Worm (Caenorhabditis elegans) whole organism, mixed stage, embryonic: ENCODE results near the gene pas-2.

Source experiments
- M03D4.4 ChIP-seq: sonication (generic microtip); optimal IDR thresholded peaks from 2 replicates; lab custom pipeline; 2017; ENCODE audit warnings: mild to moderate bottlenecking, missing genetic modification characterization, missing compliant biosample characterization
- bed-3 ChIP-seq: fragments of 200-800 bp; sonication (Bioruptor generic); optimal IDR thresholded peaks from 3 replicates; lab custom pipeline; 2018; ENCODE audit warnings: mild to moderate bottlenecking, missing genetic modification characterization, moderate library complexity, missing compliant biosample characterization
- nhr-12 ChIP-seq: fragments of 150-350 bp; optimal IDR thresholded peaks from 2 replicates; lab custom pipeline; 2014; ENCODE audit warnings: missing biosample characterization, missing genetic modification characterization
- nhr-237 ChIP-seq: fragments of 150-350 bp; optimal IDR thresholded peaks from 2 replicates; lab custom pipeline; 2014; ENCODE audit warnings: missing biosample characterization, missing genetic modification characterization
- nhr-76 ChIP-seq: sonication (generic microtip); optimal IDR thresholded peaks from 2 replicates; lab custom pipeline; 2017; ENCODE audit warnings: missing biosample characterization, missing genetic modification characterization
- pha-4 ChIP-seq: fragments of 150-350 bp; optimal IDR thresholded peaks from 2 replicates; lab custom pipeline; 2018; ENCODE audit warnings: missing biosample characterization, missing genetic modification reagents, missing genetic modification characterization
- unc-62 ChIP-seq: fragments of 150-350 bp; optimal IDR thresholded peaks from 2 replicates; lab custom pipeline; 2014; ENCODE audit warnings: missing biosample characterization, missing genetic modification reagents, missing genetic modification characterization
- ztf-11 ChIP-seq: fragments of 150-350 bp; optimal IDR thresholded peaks from 2 replicates; lab custom pipeline; 2014; ENCODE audit warnings: missing biosample characterization, missing genetic modification characterization

DNA sequence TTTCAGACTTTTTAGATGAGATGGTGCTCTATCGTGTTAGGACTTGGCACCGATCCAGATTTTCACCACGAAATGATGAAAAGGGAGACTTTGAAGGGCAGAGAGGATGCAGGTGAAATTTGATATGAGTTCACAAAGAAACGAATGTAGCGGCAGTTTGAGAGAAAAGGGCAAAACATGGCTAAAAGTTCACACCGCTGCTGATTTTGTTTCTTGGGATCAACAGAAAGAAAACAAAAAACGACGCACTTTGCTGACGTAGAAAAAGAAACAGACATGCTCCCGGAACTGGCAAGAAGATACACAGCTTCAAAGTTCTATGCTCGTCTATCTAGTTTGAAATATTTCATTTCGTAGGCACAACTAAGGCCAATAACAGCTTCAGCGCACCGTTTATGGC is 46.6 kb upstream of the pas-2 start:
- no peak for TF ChIP-seq unc-62 (GFP tag; lab: Kevin White, UChicago)
- no peak for TF ChIP-seq nhr-237 (tag; lab: Kevin White, UChicago)
- no peak for TF ChIP-seq nhr-76 (tag; lab: Kevin White, UChicago)
- TF ChIP-seq pha-4 (tag; lab: Kevin White, UChicago), result no peak
- TF ChIP-seq M03D4.4 (tag; lab: Kevin White, UChicago), result no peak
- TF ChIP-seq ztf-11 (tag; lab: Kevin White, UChicago), result no peak
- TF ChIP-seq nhr-12 (tag; lab: Kevin White, UChicago), result no peak
- TF ChIP-seq bed-3 (GFP tag; lab: Kevin White, UChicago), result no peak
